Worm (Caenorhabditis elegans) whole organism, L1 larva: ENCODE data around the gene W02C12.2.
A peak's percentile ranks its signal among the peaks of the same experiment; 100 is the strongest.

ENCODE experiments used
- C16A3.4 ChIP-seq: fragments of 150-350 bp; optimal IDR thresholded peaks from 2 replicates; lab custom pipeline; 2014; ENCODE audit warnings: missing biosample characterization, missing genetic modification characterization
- C34B4.2 ChIP-seq: sonication (generic microtip); optimal IDR thresholded peaks from 2 replicates; lab custom pipeline; 2017; ENCODE audit warnings: mild to moderate bottlenecking, missing genetic modification characterization, missing compliant biosample characterization
- aha-1 ChIP-seq: fragments of 150-350 bp; optimal IDR thresholded peaks from 2 replicates; lab custom pipeline; 2014; ENCODE audit warnings: missing biosample characterization, missing genetic modification characterization
- alr-1 ChIP-seq: fragments of 200-800 bp; sonication (Bioruptor generic); optimal IDR thresholded peaks from 2 replicates; lab custom pipeline; 2018; ENCODE audit warnings: borderline replicate concordance, mild to moderate bottlenecking, missing genetic modification characterization, missing compliant biosample characterization
- ama-1 ChIP-seq: fragments of 150-350 bp; optimal IDR thresholded peaks from 2 replicates; lab custom pipeline; 2014
- ceh-63 ChIP-seq: fragments of 200-800 bp; sonication (Bioruptor generic); optimal IDR thresholded peaks from 2 replicates; lab custom pipeline; 2018; ENCODE audit warnings: mild to moderate bottlenecking, missing genetic modification characterization, missing compliant biosample characterization
- ceh-8 ChIP-seq: fragments of 200-800 bp; sonication (Bioruptor generic); optimal IDR thresholded peaks from 2 replicates; lab custom pipeline; 2018; ENCODE audit warnings: mild to moderate bottlenecking, missing genetic modification characterization, moderate library complexity, missing compliant biosample characterization
- ceh-90 ChIP-seq: sonication (generic microtip); optimal IDR thresholded peaks from 2 replicates; lab custom pipeline; 2016; ENCODE audit warnings: missing genetic modification characterization, missing compliant biosample characterization
- ces-1 ChIP-seq: fragments of 150-350 bp; optimal IDR thresholded peaks from 2 replicates; lab custom pipeline; 2014; ENCODE audit warnings: missing biosample characterization, missing genetic modification reagents, missing genetic modification characterization
- dpl-1 ChIP-seq, 3 experiments: fragments of 150-350 bp in 2 of 3; sonication (generic microtip) in 1 of 3; optimal IDR thresholded peaks; 2 replicates each; lab custom pipeline; 2014 to 2017; ENCODE audit warnings: missing biosample characterization in 3 of 3, missing genetic modification characterization in 3 of 3, missing genetic modification reagents in 3 of 3
- dsc-1 ChIP-seq: sonication (generic microtip); optimal IDR thresholded peaks from 2 replicates; lab custom pipeline; 2016; ENCODE audit warnings: mild to moderate bottlenecking, missing genetic modification characterization, missing compliant biosample characterization
- egl-13 ChIP-seq: sonication (generic microtip); optimal IDR thresholded peaks from 2 replicates; lab custom pipeline; 2016; ENCODE audit warnings: missing genotype, missing genetic modification reagents, missing genetic modification characterization, missing compliant biosample characterization
- egl-27 ChIP-seq, 2 experiments: fragments of 150-350 bp in 1 of 2; sonication (generic microtip); optimal IDR thresholded peaks; 3 replicates each; lab custom pipeline; 2017 to 2018; ENCODE audit warnings: missing biosample characterization in 2 of 2, missing genetic modification characterization in 2 of 2, missing genetic modification reagents in 2 of 2
- elt-2 ChIP-seq: sonication (generic microtip); optimal IDR thresholded peaks from 2 replicates; lab custom pipeline; 2016; ENCODE audit warnings: missing genetic modification characterization, mild to moderate bottlenecking, inconsistent platforms, missing compliant biosample characterization, missing genetic modification reagents
- elt-3 ChIP-seq, 6 experiments: fragments of 150-350 bp in 1 of 6; sonication (generic microtip); optimal IDR thresholded peaks; 2 replicates each; lab custom pipeline; 2017 to 2018; ENCODE audit warnings: missing biosample characterization in 6 of 6, missing genetic modification characterization in 6 of 6, inconsistent platforms in 1 of 6
- fkh-8 ChIP-seq: sonication (generic microtip); optimal IDR thresholded peaks from 2 replicates; lab custom pipeline; 2016; ENCODE audit warnings: mild to moderate bottlenecking, missing genetic modification characterization, missing compliant biosample characterization
- fos-1 ChIP-seq: fragments of 150-350 bp; optimal IDR thresholded peaks from 2 replicates; lab custom pipeline; 2014; ENCODE audit warnings: missing biosample characterization, missing genetic modification characterization
- grh-1 ChIP-seq: fragments of 200-800 bp; sonication (Bioruptor generic); IDR thresholded peaks from 2 replicates; pipeline ENCODE4 v1.3.6; 2022; ENCODE audit warnings: missing genetic modification reagents, missing genetic modification characterization, missing compliant biosample characterization
- hpl-2 ChIP-seq: fragments of 150-350 bp; optimal IDR thresholded peaks from 2 replicates; lab custom pipeline; 2014; ENCODE audit warnings: missing biosample characterization, missing genetic modification reagents, missing genetic modification characterization
- isw-1 ChIP-seq: fragments of 200-800 bp; sonication (Bioruptor generic); IDR thresholded peaks from 2 replicates; pipeline ENCODE4 v1.3.6; 2022; ENCODE audit warnings: missing genetic modification characterization, missing compliant biosample characterization
- jun-1 ChIP-seq: fragments of 150-350 bp; optimal IDR thresholded peaks from 2 replicates; lab custom pipeline; 2014; ENCODE audit warnings: missing biosample characterization, missing genetic modification reagents, missing genetic modification characterization
- lin-13 ChIP-seq: fragments of 150-350 bp; optimal IDR thresholded peaks from 2 replicates; lab custom pipeline; 2014; ENCODE audit warnings: missing biosample characterization, missing genetic modification reagents, missing genetic modification characterization
- lin-15B ChIP-seq: fragments of 150-350 bp; sonication (generic microtip); optimal IDR thresholded peaks from 3 replicates; lab custom pipeline; 2014; ENCODE audit warnings: missing biosample characterization, missing genetic modification characterization
- lin-39 ChIP-seq: fragments of 150-350 bp; optimal IDR thresholded peaks from 2 replicates; lab custom pipeline; 2014; ENCODE audit warnings: missing biosample characterization, missing genetic modification reagents, missing genetic modification characterization
- lir-3 ChIP-seq: sonication (generic microtip); optimal IDR thresholded peaks from 2 replicates; lab custom pipeline; 2016; ENCODE audit warnings: mild to moderate bottlenecking, missing genetic modification characterization, moderate library complexity, missing compliant biosample characterization; ENCODE audit not compliant: poor library complexity
- lsy-2 ChIP-seq, 2 experiments: fragments of 150-350 bp; optimal IDR thresholded peaks; 2 replicates each; lab custom pipeline; 2014; ENCODE audit warnings: missing biosample characterization in 2 of 2, missing genetic modification characterization in 2 of 2
- mab-9 ChIP-seq: fragments of 200-800 bp; sonication (Bioruptor generic); IDR thresholded peaks from 2 replicates; pipeline ENCODE4 v1.3.6; 2022; ENCODE audit warnings: missing genetic modification reagents, missing genetic modification characterization, missing compliant biosample characterization
- mdl-1 ChIP-seq, 2 experiments: fragments of 150-350 bp; optimal IDR thresholded peaks; 2 replicates each; lab custom pipeline; 2014 to 2017; ENCODE audit warnings: missing biosample characterization in 2 of 2, missing genetic modification characterization in 2 of 2, inconsistent platforms in 1 of 2
- mef-2 ChIP-seq: fragments of 150-350 bp; optimal IDR thresholded peaks from 2 replicates; lab custom pipeline; 2014; ENCODE audit warnings: missing biosample characterization, missing genetic modification characterization
- nhr-12 ChIP-seq: sonication (generic microtip); optimal IDR thresholded peaks from 2 replicates; lab custom pipeline; 2017; ENCODE audit warnings: missing biosample characterization, missing genetic modification characterization
- nhr-19 ChIP-seq: fragments of 200-800 bp; sonication (Bioruptor generic); conservative IDR thresholded peaks from 2 replicates; pipeline ENCODE4 v1.3.6; 2022; ENCODE audit warnings: missing genetic modification characterization, missing compliant biosample characterization
- nhr-20 ChIP-seq: sonication (generic microtip); optimal IDR thresholded peaks from 2 replicates; lab custom pipeline; 2016; ENCODE audit warnings: mild to moderate bottlenecking, missing genetic modification characterization, missing compliant biosample characterization
- nhr-28 ChIP-seq: fragments of 150-350 bp; optimal IDR thresholded peaks from 2 replicates; lab custom pipeline; 2014; ENCODE audit warnings: missing biosample characterization, missing genetic modification characterization
- nhr-71 ChIP-seq: sonication (generic microtip); optimal IDR thresholded peaks from 2 replicates; lab custom pipeline; 2016; ENCODE audit warnings: mild to moderate bottlenecking, missing genetic modification characterization, moderate library complexity, missing compliant biosample characterization
- nhr-90 ChIP-seq: sonication (generic microtip); optimal IDR thresholded peaks from 2 replicates; lab custom pipeline; 2016; ENCODE audit warnings: mild to moderate bottlenecking, missing genetic modification characterization, missing compliant biosample characterization; ENCODE audit not compliant: poor library complexity
- pag-3 ChIP-seq: sonication (generic microtip); optimal IDR thresholded peaks from 2 replicates; lab custom pipeline; 2017; ENCODE audit warnings: missing genetic modification characterization, mild to moderate bottlenecking, missing compliant biosample characterization, antibody characterized with exemption, borderline replicate concordance; ENCODE audit not compliant: insufficient read depth
- pax-3 ChIP-seq: fragments of 200-800 bp; sonication (Bioruptor generic); optimal IDR thresholded peaks from 2 replicates; lab custom pipeline; 2018; ENCODE audit warnings: mild to moderate bottlenecking, missing genetic modification characterization, moderate library complexity, missing compliant biosample characterization
- rnt-1 ChIP-seq: sonication (generic microtip); optimal IDR thresholded peaks from 2 replicates; lab custom pipeline; 2016; ENCODE audit warnings: mild to moderate bottlenecking, missing genetic modification characterization, moderate library complexity, missing compliant biosample characterization
- snu-23 ChIP-seq: sonication (generic microtip); optimal IDR thresholded peaks from 2 replicates; lab custom pipeline; 2016; ENCODE audit warnings: missing genetic modification characterization, missing compliant biosample characterization
- swsn-7 ChIP-seq: sonication (generic microtip); optimal IDR thresholded peaks from 2 replicates; lab custom pipeline; 2016; ENCODE audit warnings: missing genetic modification characterization, missing compliant biosample characterization
- tbx-2 ChIP-seq: sonication (generic microtip); optimal IDR thresholded peaks from 2 replicates; lab custom pipeline; 2016; ENCODE audit warnings: missing genetic modification characterization, missing compliant biosample characterization
- unc-130 ChIP-seq: fragments of 150-350 bp; optimal IDR thresholded peaks from 2 replicates; lab custom pipeline; 2017; ENCODE audit warnings: missing biosample characterization, missing genetic modification characterization, inconsistent platforms
- unc-30 ChIP-seq: sonication (generic microtip); optimal IDR thresholded peaks from 2 replicates; lab custom pipeline; 2017; ENCODE audit warnings: missing biosample characterization, missing genetic modification characterization
- unc-86 ChIP-seq: sonication (generic microtip); optimal IDR thresholded peaks from 2 replicates; lab custom pipeline; 2016; ENCODE audit warnings: missing genetic modification characterization, missing compliant biosample characterization
- vab-15 ChIP-seq: sonication (generic microtip); optimal IDR thresholded peaks from 2 replicates; lab custom pipeline; 2017; ENCODE audit warnings: missing genotype, mild to moderate bottlenecking, missing genetic modification characterization, missing compliant biosample characterization
- zag-1 ChIP-seq: fragments of 150-350 bp; optimal IDR thresholded peaks from 2 replicates; lab custom pipeline; 2014; ENCODE audit warnings: missing biosample characterization, missing genetic modification characterization
- ztf-11 ChIP-seq, 2 experiments: sonication (generic microtip); optimal IDR thresholded peaks; 2 replicates each; lab custom pipeline; 2016 to 2017; ENCODE audit warnings: missing genetic modification characterization in 2 of 2, missing biosample characterization in 1 of 2, missing compliant biosample characterization in 1 of 2
- ztf-4 ChIP-seq: fragments of 150-350 bp; optimal IDR thresholded peaks from 2 replicates; lab custom pipeline; 2014; ENCODE audit warnings: missing biosample characterization, missing genetic modification characterization

W02C12.2 gene

DNA sequence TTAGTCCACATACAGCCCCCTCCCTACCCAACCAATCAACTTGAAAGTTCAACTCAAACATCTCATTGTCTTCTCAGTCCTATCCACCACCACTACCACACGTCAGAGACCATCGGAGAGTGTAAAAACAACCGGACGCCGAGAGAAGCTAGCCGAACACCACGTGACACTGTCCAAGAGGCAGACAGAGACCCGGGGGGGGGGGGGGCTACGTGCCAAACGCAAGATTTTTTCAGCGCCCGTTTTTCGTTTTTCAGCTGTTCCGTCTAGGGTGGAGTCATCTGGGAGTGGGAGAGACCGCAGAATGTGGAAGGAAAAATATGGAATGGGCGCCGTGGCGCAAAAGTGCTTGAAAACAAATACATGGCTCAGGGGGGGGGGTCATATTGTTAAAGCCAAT, 18.1 kb upstream of the W02C12.2 start (continued):
- TF ChIP-seq egl-13 (tag; lab: Kevin White, UChicago) (no peak), grh-1 (GFP tag; lab: Robert Waterston, UW) (0 out of 2 replicates have a peak, but pooled peaks have one; percentile 35), vab-15 (tag; lab: Kevin White, UChicago) (no peak), pax-3 (tag; lab: Kevin White, UChicago) (peak; percentile 67), mef-2 (no peak), dsc-1 (tag; lab: Kevin White, UChicago) (peak; percentile 30), ama-1 (no peak), hpl-2 (no peak), C34B4.2 (no peak), unc-30 (tag; lab: Kevin White, UChicago) (no peak), ceh-8 (GFP tag; lab: Kevin White, UChicago) (no peak), nhr-19 (GFP tag; lab: Robert Waterston, UW) (peak; percentile 76), elt-3 (tag; optimal IDR thresholded peaks at IDR 0.05; lab: Kevin White, UChicago) (no peak), mab-9 (GFP tag; lab: Robert Waterston, UW) (no peak), nhr-71 (tag; lab: Kevin White, UChicago) (peak; percentile 82), unc-130 (tag; lab: Kevin White, UChicago) (no peak), tbx-2 (tag; lab: Kevin White, UChicago) (peak; percentile 34), C16A3.4 (tag; lab: Kevin White, UChicago) (no peak), pag-3 (no peak), ces-1 (no peak), fkh-8 (tag; lab: Kevin White, UChicago) (peak; percentile 73), aha-1 (peak; percentile 99), ztf-11 (tag; optimal IDR thresholded peaks at IDR 0.05; lab: Kevin White, UChicago) (no peak), fos-1 (tag; lab: Kevin White, UChicago) (no peak), nhr-20 (tag; lab: Kevin White, UChicago) (peak; percentile 68), lin-15B (no peak), unc-86 (tag; lab: Kevin White, UChicago) (no peak), ceh-63 (GFP tag; lab: Kevin White, UChicago) (no peak), dpl-1 (GFP tag; optimal IDR thresholded peaks at IDR 0.05; lab: Kevin White, UChicago) (peak in 2 of 3 experiments; percentile 15 to 19), lir-3 (tag; lab: Kevin White, UChicago) (peak; percentile 0)
- TF ChIP-seq, all 84 proteins: peak for 31

ce11 chrIV:4024159-4025004, 16.6 kb upstream of the W02C12.2 start:
- TF ChIP-seq alr-1 (tag; lab: Kevin White, UChicago) (no peak), nhr-90 (tag; lab: Kevin White, UChicago) (peak; percentile 38), ceh-90 (tag; lab: Kevin White, UChicago) (no peak), ztf-11 (tag; optimal IDR thresholded peaks at IDR 0.05; lab: Kevin White, UChicago) (peak in 1 of 2 experiments; percentile 35), C16A3.4 (tag; lab: Kevin White, UChicago) (peak; percentile 75), lin-13 (GFP tag; lab: Kevin White, UChicago) (peak; percentile 76), lir-3 (tag; lab: Kevin White, UChicago) (peak; percentile 30), isw-1 (GFP tag; lab: Robert Waterston, UW) (0 out of 2 replicates have a peak, but pooled peaks have one; percentile 5), tbx-2 (tag; lab: Kevin White, UChicago) (peak; percentile 82), swsn-7 (tag; lab: Kevin White, UChicago) (peak; percentile 67), nhr-28 (tag; lab: Kevin White, UChicago) (no peak), dsc-1 (tag; lab: Kevin White, UChicago) (peak; percentile 52), elt-2 (peak; percentile 67), egl-13 (tag; lab: Kevin White, UChicago) (peak; percentile 44), ztf-4 (tag; lab: Kevin White, UChicago) (peak; percentile 0), nhr-71 (tag; lab: Kevin White, UChicago) (peak; percentile 85), lin-15B (no peak), unc-86 (tag; lab: Kevin White, UChicago) (peak; percentile 0), nhr-12 (tag; lab: Kevin White, UChicago) (no peak), egl-27 (tag; optimal IDR thresholded peaks at IDR 0.05; lab: Kevin White, UChicago) (no peak), snu-23 (peak; percentile 65), mdl-1 (tag; optimal IDR thresholded peaks at IDR 0.05; lab: Kevin White, UChicago) (peak in 1 of 2 experiments; percentile 94), lin-39 (peak; percentile 29), jun-1 (tag; lab: Kevin White, UChicago) (peak; percentile 73), zag-1 (no peak), ces-1 (no peak), rnt-1 (tag; lab: Kevin White, UChicago) (peak; percentile 88), lsy-2 (tag; optimal IDR thresholded peaks at IDR 0.05; lab: Kevin White, UChicago) (peak; percentile 50 to 81)
